Worm (Caenorhabditis elegans): Measurements from ENCODE around the gene Y43B11AR.3.

DNA sequence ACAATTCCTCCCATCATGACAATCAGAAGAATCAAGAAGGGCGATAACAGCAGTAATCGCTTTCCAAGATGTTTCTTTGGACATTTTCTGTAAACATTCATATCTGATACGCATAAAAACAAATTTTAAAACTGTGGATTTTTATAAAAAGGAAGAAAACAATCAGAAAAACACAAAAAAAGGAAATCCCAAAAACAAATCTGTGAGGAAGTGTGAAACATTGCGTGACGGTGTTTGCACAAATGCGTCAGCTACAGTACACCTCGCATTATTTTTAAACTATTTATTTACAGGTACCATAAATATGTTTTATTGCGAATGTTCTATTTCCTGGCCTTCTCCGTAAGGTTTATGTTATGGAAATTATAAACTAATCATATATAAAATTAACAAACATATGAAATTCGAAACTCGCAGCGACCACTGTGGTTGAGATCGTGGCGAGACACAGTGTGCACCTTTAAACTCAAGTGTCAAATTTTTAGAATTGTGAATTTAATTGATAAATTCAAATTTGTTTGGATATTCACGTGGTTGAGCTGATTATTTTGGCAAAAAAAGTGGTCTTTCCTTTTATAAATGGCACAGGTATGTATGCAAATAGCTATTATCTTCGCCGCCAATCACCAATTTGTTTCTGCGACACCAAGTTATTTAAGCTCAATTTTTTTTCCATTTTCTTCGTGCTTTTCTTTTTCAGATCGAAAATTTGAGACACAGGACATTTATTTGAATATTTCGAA, 38.0 kb upstream of the Y43B11AR.3 start, which contains the start of the genes C34D4.10 and str-48:
- TF ChIP-seq lin-15B (tag; optimal IDR thresholded peaks at IDR 0.05) (no peak), ceh-82 (tag; optimal IDR thresholded peaks at IDR 0.05) (no peak)

Data from whole organism, L3 larva.